Fruit fly (Drosophila melanogaster) whole organism, embryonic: Measurements from ENCODE around the gene Chrac-14.

Experiments used
- Abd-B ChIP-seq: fragments of 200-800 bp; sonication (Bioruptor generic); optimal IDR thresholded peaks from 2 replicates; lab custom pipeline; 2018; ENCODE audit warnings: missing biosample characterization, mild to moderate bottlenecking, missing genetic modification characterization, moderate library complexity
- Ada2b ChIP-seq: fragments of 200-800 bp; sonication (Bioruptor generic); IDR thresholded peaks from 2 replicates; pipeline ENCODE4 v1.3.6; 2022; ENCODE audit warnings: missing biosample characterization, missing genetic modification characterization
- Bgb ChIP-seq: fragments of 200-800 bp; sonication (Bioruptor generic); IDR thresholded peaks from 2 replicates; pipeline ENCODE4 v1.3.6; 2022; ENCODE audit warnings: missing biosample characterization, missing genetic modification characterization; ENCODE audit not compliant: partially characterized antibody
- CG10543 ChIP-seq: fragments of 200-800 bp; sonication (Bioruptor generic); optimal IDR thresholded peaks from 3 replicates; lab custom pipeline; 2017; ENCODE audit warnings: missing biosample characterization, mild to moderate bottlenecking, missing genetic modification characterization, moderate library complexity
- CG12104 ChIP-seq: fragments of 200-800 bp; sonication (Bioruptor generic); optimal IDR thresholded peaks from 3 replicates; lab custom pipeline; 2016; ENCODE audit warnings: missing biosample characterization, missing genetic modification characterization
- CG15011 ChIP-seq: fragments of 200-800 bp; sonication (Bioruptor generic); optimal IDR thresholded peaks from 3 replicates; lab custom pipeline; 2018; ENCODE audit warnings: missing biosample characterization, mild to moderate bottlenecking, missing genetic modification characterization
- CG17359 ChIP-seq: fragments of 200-800 bp; sonication (Bioruptor generic); optimal IDR thresholded peaks from 3 replicates; lab custom pipeline; 2018; ENCODE audit warnings: missing biosample characterization, mild to moderate bottlenecking, missing genetic modification characterization, moderate library complexity
- CG18262 ChIP-seq: fragments of 200-800 bp; optimal IDR thresholded peaks from 3 replicates; lab custom pipeline; 2019; ENCODE audit warnings: missing biosample characterization, mild to moderate bottlenecking, missing genetic modification characterization, moderate library complexity
- CG18599 ChIP-seq: fragments of 200-800 bp; sonication (Bioruptor generic); optimal IDR thresholded peaks from 3 replicates; lab custom pipeline; 2017; ENCODE audit warnings: missing biosample characterization, missing genetic modification characterization, mild to moderate bottlenecking, moderate library complexity, missing genetic modification reagents
- CG30403 ChIP-seq: fragments of 200-800 bp; sonication (Bioruptor generic); optimal IDR thresholded peaks from 3 replicates; lab custom pipeline; 2016; ENCODE audit warnings: missing biosample characterization, missing genetic modification characterization
- CG33557 ChIP-seq: fragments of 200-800 bp; sonication (Bioruptor generic); optimal IDR thresholded peaks from 2 replicates; lab custom pipeline; 2019; ENCODE audit warnings: missing biosample characterization, mild to moderate bottlenecking, missing genetic modification characterization, moderate library complexity
- CG4617 ChIP-seq: fragments of 200-800 bp; sonication (Bioruptor generic); optimal IDR thresholded peaks from 3 replicates; lab custom pipeline; 2016; ENCODE audit warnings: missing biosample characterization, missing genetic modification characterization, borderline replicate concordance
- CG6254 ChIP-seq: fragments of 200-800 bp; sonication (Bioruptor generic); optimal IDR thresholded peaks from 3 replicates; lab custom pipeline; 2017; ENCODE audit warnings: mild to moderate bottlenecking, missing biosample characterization, missing genetic modification reagents, missing genetic modification characterization
- CG7357 ChIP-seq: fragments of 200-800 bp; sonication (Bioruptor generic); IDR thresholded peaks from 3 replicates; pipeline ENCODE4 v1.3.6; 2022; ENCODE audit warnings: missing biosample characterization, missing genetic modification characterization
- CG7987 ChIP-seq: fragments of 200-800 bp; sonication (Bioruptor generic); optimal IDR thresholded peaks from 2 replicates; lab custom pipeline; 2018; ENCODE audit warnings: missing biosample characterization, mild to moderate bottlenecking, missing genetic modification characterization, moderate library complexity
- CG8388 ChIP-seq: fragments of 200-800 bp; sonication (Bioruptor generic); optimal IDR thresholded peaks from 2 replicates; lab custom pipeline; 2019; ENCODE audit warnings: missing biosample characterization, mild to moderate bottlenecking, missing genetic modification characterization, moderate library complexity
- CTCF ChIP-seq: fragments of 200-800 bp; sonication (Bioruptor generic); optimal IDR thresholded peaks from 2 replicates; lab custom pipeline; 2017; ENCODE audit warnings: missing biosample characterization, mild to moderate bottlenecking, missing genetic modification characterization, moderate library complexity
- Dref ChIP-seq: fragments of 200-800 bp; sonication (Bioruptor generic); IDR thresholded peaks from 2 replicates; pipeline ENCODE4 v1.3.6; 2022; ENCODE audit warnings: missing biosample characterization, missing genetic modification characterization
- ERR ChIP-seq: fragments of 200-800 bp; sonication (Bioruptor generic); optimal IDR thresholded peaks from 2 replicates; lab custom pipeline; 2016; ENCODE audit warnings: missing biosample characterization, missing genetic modification characterization
- Ets97D ChIP-seq: fragments of 200-800 bp; sonication (Bioruptor generic); optimal IDR thresholded peaks from 3 replicates; lab custom pipeline; 2016; ENCODE audit warnings: missing biosample characterization, missing genetic modification characterization
- HLHmδ ChIP-seq: fragments of 200-800 bp; sonication (Bioruptor generic); optimal IDR thresholded peaks from 2 replicates; lab custom pipeline; 2018; ENCODE audit warnings: missing biosample characterization, mild to moderate bottlenecking, missing genetic modification characterization, moderate library complexity
- Hmr ChIP-seq: fragments of 200-800 bp; sonication (Bioruptor generic); optimal IDR thresholded peaks from 3 replicates; lab custom pipeline; 2017; ENCODE audit warnings: mild to moderate bottlenecking, missing biosample characterization, missing genetic modification reagents, missing genetic modification characterization
- Hr39 ChIP-seq: fragments of >200 bp; optimal IDR thresholded peaks from 2 replicates; lab custom pipeline; 2017
- MTF-1 ChIP-seq: fragments of 200-800 bp; sonication (Bioruptor generic); optimal IDR thresholded peaks from 2 replicates; lab custom pipeline; 2018; ENCODE audit warnings: missing biosample characterization, mild to moderate bottlenecking, missing genetic modification characterization, borderline replicate concordance
- Oli ChIP-seq: fragments of 200-800 bp; sonication (Bioruptor generic); optimal IDR thresholded peaks from 2 replicates; lab custom pipeline; 2018; ENCODE audit warnings: missing biosample characterization, mild to moderate bottlenecking, missing genetic modification characterization, moderate library complexity
- Ssrp ChIP-seq: fragments of 200-800 bp; sonication (Bioruptor generic); optimal IDR thresholded peaks from 2 replicates; lab custom pipeline; 2018; ENCODE audit warnings: missing biosample characterization, mild to moderate bottlenecking, missing genetic modification characterization, moderate library complexity
- Stat92E ChIP-seq, 3 experiments: fragments of >200 bp in 2 of 3; fragments of 200-800 bp in 1 of 3; sonication (Bioruptor generic) in 1 of 3; optimal IDR thresholded peaks; 2 replicates each; lab custom pipeline; 2017 to 2019; ENCODE audit warnings: missing biosample characterization in 3 of 3, missing genetic modification characterization in 3 of 3, mild to moderate bottlenecking in 1 of 3, moderate library complexity in 1 of 3
- Xrp1 ChIP-seq: fragments of 200-800 bp; sonication (Bioruptor generic); IDR thresholded peaks from 2 replicates; pipeline ENCODE4 v1.3.6; 2022; ENCODE audit warnings: missing biosample characterization, missing genetic modification characterization
- al ChIP-seq: fragments of 200-800 bp; sonication (Bioruptor generic); IDR thresholded peaks from 2 replicates; pipeline ENCODE4 v1.3.6; 2022; ENCODE audit warnings: missing biosample characterization, missing genetic modification characterization
- ara ChIP-seq: fragments of 200-800 bp; sonication (Bioruptor generic); IDR thresholded peaks from 2 replicates; pipeline ENCODE4 v1.3.6; 2022; ENCODE audit warnings: missing biosample characterization, missing genetic modification characterization
- chif ChIP-seq, 2 experiments: fragments of 200-800 bp; sonication (Bioruptor generic); optimal IDR thresholded peaks; 3 replicates each; lab custom pipeline; 2016; ENCODE audit warnings: missing biosample characterization in 2 of 2, missing genetic modification characterization in 2 of 2
- crc ChIP-seq: fragments of 200-800 bp; sonication (Bioruptor generic); optimal IDR thresholded peaks from 2 replicates; lab custom pipeline; 2016; ENCODE audit warnings: missing biosample characterization, missing genetic modification characterization
- da ChIP-seq: fragments of 200-800 bp; sonication (Bioruptor generic); optimal IDR thresholded peaks from 2 replicates; lab custom pipeline; 2016; ENCODE audit warnings: missing biosample characterization, missing genetic modification characterization
- dan ChIP-seq: fragments of 200-800 bp; sonication (Bioruptor generic); IDR thresholded peaks from 2 replicates; pipeline ENCODE4 v1.3.6; 2022; ENCODE audit warnings: missing biosample characterization, missing genetic modification characterization
- dimm ChIP-seq: fragments of 200-800 bp; sonication (Bioruptor generic); IDR thresholded peaks from 2 replicates; pipeline ENCODE4 v1.3.6; 2022; ENCODE audit warnings: missing biosample characterization, missing genetic modification characterization
- dm ChIP-seq: fragments of 200-800 bp; sonication (Bioruptor generic); optimal IDR thresholded peaks from 3 replicates; lab custom pipeline; 2016; ENCODE audit warnings: missing biosample characterization, missing genetic modification characterization
- ems ChIP-seq: fragments of 200-800 bp; sonication (Bioruptor generic); optimal IDR thresholded peaks from 3 replicates; lab custom pipeline; 2016; ENCODE audit warnings: missing biosample characterization, missing genetic modification characterization
- gfzf ChIP-seq: fragments of 200-800 bp; sonication (Bioruptor generic); optimal IDR thresholded peaks from 2 replicates; lab custom pipeline; 2016; ENCODE audit warnings: missing biosample characterization, mild to moderate bottlenecking, missing genetic modification characterization, moderate library complexity
- ken ChIP-seq: fragments of 200-800 bp; sonication (Bioruptor generic); IDR thresholded peaks from 3 replicates; pipeline ENCODE4 v1.3.6; 2022; ENCODE audit warnings: missing biosample characterization, missing genetic modification characterization
- kni ChIP-seq: fragments of 200-800 bp; sonication (Bioruptor generic); optimal IDR thresholded peaks from 3 replicates; lab custom pipeline; 2017; ENCODE audit warnings: mild to moderate bottlenecking, missing biosample characterization, missing genetic modification reagents, missing genetic modification characterization
- lov ChIP-seq, 2 experiments: fragments of 200-800 bp in 1 of 2; fragments of >200 bp in 1 of 2; sonication (Bioruptor generic) in 1 of 2; IDR thresholded peaks in 1 of 2; optimal IDR thresholded peaks in 1 of 2; 2 replicates in 1 of 2; 3 replicates in 1 of 2; pipeline versions ENCODE4 v1.3.6 to Lab custom; 2017 to 2022; ENCODE audit warnings: missing biosample characterization in 1 of 2, missing genetic modification characterization in 1 of 2
- org-1 ChIP-seq: fragments of 200-800 bp; sonication (Bioruptor generic); optimal IDR thresholded peaks from 2 replicates; lab custom pipeline; 2017; ENCODE audit warnings: missing biosample characterization, missing genetic modification characterization
- pita ChIP-seq: fragments of 200-800 bp; sonication (Bioruptor generic); optimal IDR thresholded peaks from 2 replicates; lab custom pipeline; 2017; ENCODE audit warnings: missing biosample characterization, mild to moderate bottlenecking, missing genetic modification characterization
- sd ChIP-seq: fragments of 200-800 bp; sonication (Bioruptor generic); optimal IDR thresholded peaks from 3 replicates; lab custom pipeline; 2018; ENCODE audit warnings: missing biosample characterization, mild to moderate bottlenecking, missing genetic modification characterization, moderate library complexity
- seq ChIP-seq: fragments of 200-800 bp; sonication (Bioruptor generic); IDR thresholded peaks from 2 replicates; pipeline ENCODE4 v1.3.6; 2022; ENCODE audit warnings: missing biosample characterization, missing genetic modification characterization
- slbo ChIP-seq: fragments of 200-800 bp; sonication (Bioruptor generic); IDR thresholded peaks from 2 replicates; pipeline ENCODE4 v1.3.6; 2022; ENCODE audit warnings: missing biosample characterization, missing genetic modification characterization
- tin ChIP-seq: fragments of 200-800 bp; sonication (Bioruptor generic); optimal IDR thresholded peaks from 3 replicates; lab custom pipeline; 2016; ENCODE audit warnings: missing biosample characterization, missing genetic modification characterization
- twi ChIP-seq: fragments of 200-800 bp; optimal IDR thresholded peaks from 2 replicates; lab custom pipeline; 2019; ENCODE audit warnings: missing biosample characterization, mild to moderate bottlenecking, missing genetic modification characterization, moderate library complexity
- tx ChIP-seq: fragments of 200-800 bp; sonication (Bioruptor generic); optimal IDR thresholded peaks from 2 replicates; lab custom pipeline; 2016; ENCODE audit warnings: missing biosample characterization, missing genetic modification characterization
- zen ChIP-seq: fragments of 200-800 bp; sonication (Bioruptor generic); optimal IDR thresholded peaks from 3 replicates; lab custom pipeline; 2018; ENCODE audit warnings: missing biosample characterization, mild to moderate bottlenecking, missing genetic modification characterization, moderate library complexity
- zfh1 ChIP-seq: fragments of 200-800 bp; sonication (Bioruptor generic); IDR thresholded peaks from 3 replicates; pipeline ENCODE4 v1.3.6; 2022; ENCODE audit warnings: missing biosample characterization, missing genetic modification characterization

Chrac-14 gene

dm6 chr2L:8437176-8437575, at the start of gene Chrac-14, which contains the start of gene D12 (continued):
- TF ChIP-seq Hr39 (lab: Kevin White, UChicago): no peak
- 0 out of 2 replicates have a peak, but pooled peaks have one; percentile 15 for TF ChIP-seq Dref (GFP tag; lab: Robert Waterston, UW)
- no peak for TF ChIP-seq MTF-1
- TF ChIP-seq CTCF: no peak
- peak; percentile 51 for TF ChIP-seq CG4617
- TF ChIP-seq CG6254 (GFP tag; lab: Kevin White, UChicago): no peak
- TF ChIP-seq Ssrp (tag; lab: Kevin White, UChicago): no peak
- TF ChIP-seq ara: no peak
- TF ChIP-seq HLHmδ (GFP tag; lab: Kevin White, UChicago): no peak
- no peak for TF ChIP-seq chif (GFP tag; optimal IDR thresholded peaks at IDR 0.05; lab: Kevin White, UChicago)
- no peak for TF ChIP-seq da (GFP tag; lab: Kevin White, UChicago)
- TF ChIP-seq Xrp1 (GFP tag; lab: Robert Waterston, UW): peak; percentile 12; the same call in 1 of the 2 replicates
- TF ChIP-seq CG18262 (tag; lab: Kevin White, UChicago): no peak
- no peak for TF ChIP-seq Hmr (GFP tag; lab: Kevin White, UChicago)
- no peak for TF ChIP-seq twi (tag; lab: Kevin White, UChicago)
- no peak for TF ChIP-seq CG33557
- TF ChIP-seq crc (GFP tag; lab: Kevin White, UChicago): no peak
- no peak for TF ChIP-seq CG18599 (GFP tag; lab: Kevin White, UChicago)
- TF ChIP-seq CG7987 (GFP tag; lab: Kevin White, UChicago): no peak
- no peak for TF ChIP-seq Abd-B
- TF ChIP-seq CG30403: no peak
- peak; percentile 27 for TF ChIP-seq tin (GFP tag; lab: Kevin White, UChicago)
- no peak for TF ChIP-seq ERR (GFP tag; lab: Kevin White, UChicago)
- TF ChIP-seq Ets97D (GFP tag; lab: Kevin White, UChicago): peak; percentile 12
- TF ChIP-seq CG10543: no peak
- no peak for TF ChIP-seq ems
- TF ChIP-seq dimm (GFP tag; lab: Robert Waterston, UW): no peak
- TF ChIP-seq slbo: peak; percentile 37; the same call in 1 of the 2 replicates
- peak; percentile 24 for TF ChIP-seq dm (GFP tag; lab: Kevin White, UChicago)
- no peak for TF ChIP-seq sd (tag; lab: Kevin White, UChicago)
- TF ChIP-seq CG12104 (GFP tag; lab: Kevin White, UChicago): no peak
- peak; percentile 42; the same call in 1 of the 3 replicates for TF ChIP-seq zfh1 (GFP tag; lab: Robert Waterston, UW)
- no peak for TF ChIP-seq seq
- no peak for TF ChIP-seq CG17359 (tag; lab: Kevin White, UChicago)
- no peak for TF ChIP-seq kni (GFP tag; lab: Kevin White, UChicago)
- no peak for TF ChIP-seq Ada2b (GFP tag; lab: Robert Waterston, UW)
- no peak for TF ChIP-seq Stat92E (GFP tag; optimal IDR thresholded peaks at IDR 0.05; lab: Kevin White, UChicago)
- TF ChIP-seq tx: no peak
- peak; percentile 56; the same call in 1 of the 3 replicates for TF ChIP-seq ken (GFP tag; lab: Robert Waterston, UW)
- no peak for TF ChIP-seq CG8388 (GFP tag; lab: Kevin White, UChicago)
- no peak for TF ChIP-seq al (GFP tag; lab: Robert Waterston, UW)
- no peak for TF ChIP-seq Oli (tag; lab: Kevin White, UChicago)
- peak; percentile 1 for TF ChIP-seq gfzf (GFP tag; lab: Kevin White, UChicago)
- TF ChIP-seq dan (GFP tag; lab: Robert Waterston, UW): no peak
- TF ChIP-seq pita (GFP tag; lab: Kevin White, UChicago): no peak
- no peak for TF ChIP-seq zen (tag; lab: Kevin White, UChicago)
- no peak for TF ChIP-seq CG15011 (GFP tag; lab: Kevin White, UChicago)
- TF ChIP-seq CG7357 (GFP tag; lab: Robert Waterston, UW): no peak
- peak; percentile 9; the same call in 1 of the 2 replicates for TF ChIP-seq Bgb (GFP tag; lab: Robert Waterston, UW)
- no peak for TF ChIP-seq lov (optimal IDR thresholded peaks at IDR 0.05; lab: Kevin White, UChicago)
- TF ChIP-seq lov (GFP tag; IDR thresholded peaks at IDR 0.05; lab: Robert Waterston, UW): no peak
- no peak for TF ChIP-seq org-1 (GFP tag; lab: Kevin White, UChicago)
